Fruit fly (Drosophila melanogaster) Kc167 (cell line): ENCODE data around the gene Best4.

Experiments
- Myc ChIP-seq: fragments of >200 bp; optimal IDR thresholded peaks from 2 replicates; lab custom pipeline; 2017; ENCODE audit warnings: missing external identifiers
- Sin3A ChIP-seq: fragments of >200 bp; optimal IDR thresholded peaks from 2 replicates; lab custom pipeline; 2018; ENCODE audit warnings: missing external identifiers
- h ChIP-seq: fragments of >200 bp; optimal IDR thresholded peaks from 3 replicates; lab custom pipeline; 2018; ENCODE audit warnings: missing external identifiers
- insv ChIP-seq: fragments of >200 bp; optimal IDR thresholded peaks from 3 replicates; lab custom pipeline; 2018; ENCODE audit warnings: missing external identifiers
- psq ChIP-seq: fragments of >200 bp; optimal IDR thresholded peaks from 2 replicates; lab custom pipeline; 2017; ENCODE audit warnings: missing external identifiers
- ttk ChIP-seq: sonication (Bioruptor generic); optimal IDR thresholded peaks from 2 replicates; lab custom pipeline; 2017; ENCODE audit warnings: missing external identifiers

The Best4 gene

DNA sequence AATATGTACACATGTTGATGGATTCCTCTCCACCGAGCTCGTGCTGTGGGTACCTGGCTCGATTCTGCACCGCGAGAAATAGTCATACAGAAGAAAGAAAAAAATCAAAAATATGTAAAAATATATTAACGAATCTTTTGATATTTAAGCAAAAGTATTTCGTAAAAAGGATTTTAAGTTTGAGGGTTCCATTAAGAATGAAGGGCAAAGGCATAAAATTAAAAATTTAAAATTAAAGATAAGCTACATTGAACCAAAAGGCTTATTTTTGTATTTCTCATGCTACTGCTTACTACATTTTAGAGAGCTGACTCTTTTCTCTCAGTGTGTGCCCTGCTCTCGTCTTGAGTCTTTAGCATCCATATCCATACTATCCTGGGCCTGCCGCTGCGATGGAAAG is 32.1 kb upstream of the Best4 start:
- no peak for TF ChIP-seq psq (lab: Kevin White, UChicago)
- no peak for TF ChIP-seq Sin3A
- TF ChIP-seq Myc: no peak
- no peak for TF ChIP-seq h (lab: Kevin White, UChicago)

DNA sequence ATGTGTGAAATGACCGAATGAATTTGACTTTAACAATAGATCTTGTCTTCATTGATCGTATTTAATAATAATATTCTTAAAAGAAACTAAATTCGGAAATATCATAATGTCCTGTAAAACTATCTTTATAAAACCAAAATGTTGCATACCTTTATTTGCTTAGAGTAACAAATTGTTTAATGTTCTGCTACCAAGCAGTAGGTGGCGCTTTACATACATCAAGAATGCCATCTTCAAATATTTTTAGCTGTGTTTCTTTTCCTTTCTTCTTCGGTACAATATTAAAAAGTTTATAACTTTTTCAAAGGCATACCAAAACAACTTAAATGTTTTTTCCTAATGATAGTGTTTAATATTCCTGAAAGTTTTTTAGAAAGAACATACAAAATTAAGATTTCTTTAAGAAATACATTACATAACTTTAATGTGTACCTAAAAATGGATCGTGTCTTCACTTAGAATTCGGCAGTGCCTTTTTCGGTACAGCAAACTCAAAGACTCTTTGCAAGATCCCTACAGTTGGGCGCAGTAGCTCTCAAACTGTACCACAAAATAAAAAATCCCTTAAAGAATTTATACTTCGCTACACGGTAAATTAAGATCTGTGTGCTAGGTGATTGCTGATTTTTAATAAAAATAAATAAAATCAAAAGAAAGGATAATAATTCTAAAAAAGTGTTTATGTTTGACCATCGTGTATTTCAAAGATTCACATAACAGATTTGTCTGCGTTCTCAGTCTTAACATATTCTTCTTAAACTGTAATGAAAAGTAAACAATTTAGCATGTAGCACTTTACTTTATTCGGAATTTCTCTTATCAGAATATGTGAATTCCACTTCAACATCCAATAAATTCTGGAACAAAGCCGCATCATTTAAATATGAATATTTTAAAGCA is 30.8 kb upstream of the Best4 start:
- TF ChIP-seq h (lab: Kevin White, UChicago) (no peak), Myc (no peak), ttk (lab: Kevin White, UChicago) (no peak), psq (lab: Kevin White, UChicago) (no peak)

DNA sequence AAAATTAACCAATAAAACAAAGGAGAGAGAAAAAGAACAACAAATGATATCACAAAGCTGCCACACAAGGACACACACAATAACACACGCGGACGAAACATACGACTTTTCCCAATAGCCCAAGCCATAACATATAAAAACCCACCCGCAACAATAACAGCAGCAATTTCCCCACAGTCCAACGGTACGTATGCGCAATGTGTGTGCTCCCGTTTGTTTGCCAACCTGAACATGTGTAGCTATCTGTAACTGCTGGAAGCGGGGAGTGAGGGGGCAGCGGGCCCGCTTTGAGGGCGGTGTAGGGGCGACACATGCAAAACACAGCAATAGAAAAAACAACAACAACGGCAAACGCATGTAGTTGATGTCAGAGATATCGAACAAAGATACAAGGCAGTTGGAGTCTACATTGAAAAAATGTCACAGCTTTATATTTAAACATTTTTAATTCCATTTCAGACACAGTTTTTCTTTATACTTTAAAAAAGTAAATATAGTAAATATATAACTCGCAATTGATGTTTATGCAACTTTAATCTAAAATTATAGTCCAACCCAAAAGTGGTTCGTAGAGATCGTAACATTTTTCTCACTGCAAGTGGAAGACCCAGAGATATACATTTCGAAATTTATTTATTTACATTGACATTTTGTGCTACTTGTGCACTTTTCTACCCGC is 29.9 kb upstream of the Best4 start:
- no peak for TF ChIP-seq psq (lab: Kevin White, UChicago)
- TF ChIP-seq insv (lab: Kevin White, UChicago): no peak
- TF ChIP-seq ttk (lab: Kevin White, UChicago): no peak
- TF ChIP-seq Sin3A: no peak
- TF ChIP-seq h (lab: Kevin White, UChicago): no peak
- no peak for TF ChIP-seq Myc

DNA sequence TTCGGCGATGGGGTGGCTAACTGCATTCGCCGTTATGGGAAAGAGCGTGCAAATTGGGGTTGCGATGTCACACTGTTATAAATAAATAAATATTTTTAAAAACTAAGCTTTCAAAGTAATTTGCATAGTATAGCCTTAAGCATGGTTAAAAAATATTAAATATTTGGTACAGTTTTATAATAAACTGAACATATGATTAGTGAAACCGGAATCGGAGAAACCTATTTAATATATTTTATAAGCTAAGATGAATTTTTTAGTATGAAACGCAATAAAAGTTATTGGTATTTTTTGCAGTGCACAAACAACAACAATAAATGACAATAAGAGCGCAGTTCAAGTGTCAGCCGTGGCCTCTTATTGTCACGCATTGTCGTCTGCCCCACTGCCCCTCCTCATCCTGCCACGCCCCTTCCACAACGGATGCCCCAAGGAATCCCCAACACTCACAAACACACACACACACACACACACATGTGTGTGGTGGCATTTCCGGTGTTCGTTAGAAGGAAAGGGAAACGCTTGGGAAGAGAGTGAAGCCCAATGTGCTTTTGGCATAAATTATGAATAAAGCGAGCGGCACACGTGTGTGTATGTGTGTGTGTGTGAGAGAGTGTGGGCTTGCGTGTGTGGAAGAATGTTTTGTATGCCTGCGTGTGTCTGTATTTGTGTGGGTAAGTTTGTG is 23.1 kb upstream of the Best4 start:
- TF ChIP-seq insv (lab: Kevin White, UChicago) (no peak), h (lab: Kevin White, UChicago) (no peak), psq (lab: Kevin White, UChicago) (no peak), Myc (no peak), Sin3A (no peak), ttk (lab: Kevin White, UChicago) (no peak)

dm6 chr3L:15281069-15281468 is 17.7 kb upstream of the Best4 start:
- TF ChIP-seq ttk (lab: Kevin White, UChicago): no peak
- no peak for TF ChIP-seq psq (lab: Kevin White, UChicago)
- TF ChIP-seq Myc: no peak
- TF ChIP-seq Sin3A: no peak
- no peak for TF ChIP-seq h (lab: Kevin White, UChicago)
- no peak for TF ChIP-seq insv (lab: Kevin White, UChicago)

dm6 chr3L:15286948-15287347 is 11.8 kb upstream of the Best4 start:
- no peak for TF ChIP-seq insv (lab: Kevin White, UChicago)
- no peak for TF ChIP-seq h (lab: Kevin White, UChicago)
- TF ChIP-seq Sin3A: no peak
- no peak for TF ChIP-seq ttk (lab: Kevin White, UChicago)
- TF ChIP-seq psq (lab: Kevin White, UChicago): no peak
- no peak for TF ChIP-seq Myc

DNA sequence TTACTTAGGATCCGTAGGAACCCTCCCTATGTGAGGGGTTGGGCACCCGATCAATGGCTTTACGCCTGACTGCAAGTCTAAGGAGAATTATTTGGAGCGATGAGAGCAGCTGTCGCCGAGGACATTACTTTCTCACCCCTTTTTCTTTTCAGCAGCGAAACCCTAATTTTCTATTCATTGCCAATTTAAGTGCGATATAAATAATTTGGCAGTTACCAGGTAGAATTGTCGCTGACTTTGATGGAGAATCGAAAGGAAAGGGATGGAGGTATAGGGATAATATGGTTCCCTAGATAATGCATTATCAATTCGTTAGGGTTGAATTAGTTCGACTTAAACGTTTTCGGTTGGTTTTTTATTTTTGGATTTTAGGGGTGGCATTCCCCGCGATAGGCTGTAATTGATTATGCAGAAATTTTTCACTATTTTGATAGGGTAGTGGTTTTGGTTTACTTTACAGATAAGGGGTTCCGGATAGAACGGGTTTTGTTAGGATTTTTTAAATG is 9.4 kb upstream of the Best4 start:
- no peak for TF ChIP-seq ttk (lab: Kevin White, UChicago)
- TF ChIP-seq insv (lab: Kevin White, UChicago): no peak
- no peak for TF ChIP-seq psq (lab: Kevin White, UChicago)
- TF ChIP-seq h (lab: Kevin White, UChicago): no peak
- no peak for TF ChIP-seq Myc
- no peak for TF ChIP-seq Sin3A

DNA sequence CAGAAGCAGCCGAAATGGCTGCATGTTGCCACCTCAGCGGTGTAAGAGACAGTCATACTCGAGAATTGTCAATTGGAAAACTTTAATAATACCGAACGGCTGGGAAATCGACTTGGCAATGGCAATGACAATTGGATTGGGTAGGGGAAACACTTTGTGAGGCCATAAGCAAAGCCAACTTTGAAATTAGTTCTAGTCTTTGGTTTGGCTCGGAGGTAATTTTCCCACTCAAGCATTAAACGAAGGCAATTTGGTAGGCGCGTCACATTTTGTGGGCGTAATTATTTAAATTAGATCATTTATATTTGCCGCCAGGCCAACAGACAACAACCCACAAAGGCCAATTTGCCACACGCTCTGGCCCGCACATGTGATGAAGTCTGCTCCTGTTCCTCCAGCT is 3.9 kb downstream of the Best4 start, which contains the start of gene Best3:
Best3 (minus strand) TSS at position 101 of the 400 bp plus-strand sequence.
- TF ChIP-seq Myc (no peak), ttk (lab: Kevin White, UChicago) (no peak), Sin3A (no peak)

- no peak for TF ChIP-seq psq (lab: Kevin White, UChicago)
- no peak for TF ChIP-seq Myc
- TF ChIP-seq ttk (lab: Kevin White, UChicago): no peak
- TF ChIP-seq insv (lab: Kevin White, UChicago): no peak
- no peak for TF ChIP-seq Sin3A
- no peak for TF ChIP-seq h (lab: Kevin White, UChicago)
These were observed 4.9 kb downstream of the Best4 start for dm6 chr3L:15303630-15304029.

- TF ChIP-seq Myc (no peak), ttk (lab: Kevin White, UChicago) (no peak), Sin3A (no peak), psq (lab: Kevin White, UChicago) (no peak), insv (lab: Kevin White, UChicago) (no peak), h (lab: Kevin White, UChicago) (no peak)
These were observed 5.7 kb downstream of the Best4 start, which contains the start of gene CG7255 for dm6 chr3L:15304224-15305035. Gene CG7255, plus strand, starts transcription at chr3L:15304255.

- no peak for TF ChIP-seq insv (lab: Kevin White, UChicago)
- TF ChIP-seq ttk (lab: Kevin White, UChicago): no peak
- TF ChIP-seq psq (lab: Kevin White, UChicago): no peak
- no peak for TF ChIP-seq h (lab: Kevin White, UChicago)
- no peak for TF ChIP-seq Sin3A
- TF ChIP-seq Myc: no peak
These were observed 6.4 kb downstream of the Best4 start for dm6 chr3L:15305036-15305613.
